Worm (Caenorhabditis elegans): ENCODE data around the gene F54D1.1.
"Not testable (repeated sequence)": the region's sequence is repeated elsewhere in the genome, so short reads cannot be mapped to it uniquely, and the experiment has no call there.

F54D1.1 gene

DNA sequence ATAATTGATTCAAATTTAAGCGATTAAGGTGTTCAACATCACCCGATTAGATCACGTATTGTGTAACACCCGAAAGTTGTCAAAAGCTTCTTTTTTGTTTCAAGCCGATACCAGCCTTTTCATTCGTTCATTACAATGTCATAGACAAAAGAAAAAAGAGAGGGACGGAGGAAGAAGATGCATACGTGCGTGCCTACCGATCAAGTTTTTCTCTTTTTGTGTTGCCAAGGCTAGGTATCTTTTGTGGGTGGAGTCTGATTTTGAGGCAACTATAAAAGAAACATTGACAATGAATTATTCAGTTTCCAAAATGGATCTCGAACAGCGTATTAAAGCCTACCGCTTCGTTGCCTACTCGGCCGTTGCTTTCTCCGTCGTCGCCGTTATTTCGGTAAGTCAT is 36.4 kb upstream of the F54D1.1 start, which contains the start of gene col-125:
Gene col-125, plus strand, starts transcription at position 301 of the 400 bp plus-strand sequence.
- peak; percentile 28 for TF ChIP-seq ama-1 (optimal IDR thresholded peaks at IDR 0.05)
- TF ChIP-seq hlh-11 (tag; optimal IDR thresholded peaks at IDR 0.05), result no peak
- peak; percentile 23 for TF ChIP-seq aha-1 (tag)

DNA sequence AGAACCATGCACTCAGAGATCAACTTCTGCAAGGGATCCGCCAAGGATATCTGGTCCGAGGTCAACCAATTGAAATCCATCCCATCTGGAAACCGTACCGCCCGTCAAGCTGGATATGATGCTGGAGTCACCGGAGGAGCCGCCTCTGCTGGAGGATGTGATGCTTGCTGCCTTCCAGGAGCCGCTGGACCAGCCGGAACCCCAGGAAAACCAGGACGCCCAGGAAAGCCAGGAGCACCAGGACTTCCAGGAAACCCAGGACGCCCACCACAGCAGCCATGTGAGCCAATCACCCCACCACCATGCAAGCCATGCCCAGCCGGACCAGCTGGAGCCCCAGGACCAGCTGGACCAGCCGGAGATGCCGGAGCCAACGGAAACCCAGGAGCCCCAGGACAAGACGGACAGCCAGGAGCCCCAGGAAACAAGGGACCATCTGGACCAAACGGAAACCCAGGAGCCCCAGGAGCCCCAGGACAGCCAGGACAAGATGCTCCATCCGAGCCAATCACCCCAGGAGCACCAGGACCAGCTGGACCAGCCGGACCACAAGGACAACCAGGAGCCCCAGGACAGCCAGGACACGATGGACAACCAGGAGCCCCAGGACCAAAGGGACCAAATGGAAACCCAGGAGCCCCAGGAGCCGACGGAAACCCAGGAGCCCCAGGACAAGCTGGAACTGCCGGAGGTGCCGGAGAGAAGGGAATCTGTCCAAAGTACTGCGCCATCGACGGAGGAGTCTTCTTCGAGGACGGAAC is 35.7 kb upstream of the F54D1.1 start:
- TF ChIP-seq egl-43 (GFP tag; IDR thresholded peaks at IDR 0.05) (peak; percentile 66; the same call in 1 of the 2 replicates), set-16 (GFP tag; IDR thresholded peaks at IDR 0.05) (peak; percentile 99), madf-5 (GFP tag; IDR thresholded peaks at IDR 0.05) (peak in 1 of 2 experiments; percentile 92; a peak in 2 of 4 replicates), snpc-1.2 (GFP tag; IDR thresholded peaks at IDR 0.05) (peak; percentile 31; the same call in 1 of the 2 replicates), T26A8.4 (GFP tag; IDR thresholded peaks at IDR 0.05) (peak; percentile 61; the same call in 1 of the 2 replicates), hlh-11 (tag; optimal IDR thresholded peaks at IDR 0.05) (peak; percentile 7), pha-4 (GFP tag; IDR thresholded peaks at IDR 0.05) (peak; percentile 22; the same call in 1 of the 2 replicates)
- not testable (repeated sequence) for TF ChIP-seq pha-4 (tag; optimal IDR thresholded peaks at IDR 0.05)

DNA sequence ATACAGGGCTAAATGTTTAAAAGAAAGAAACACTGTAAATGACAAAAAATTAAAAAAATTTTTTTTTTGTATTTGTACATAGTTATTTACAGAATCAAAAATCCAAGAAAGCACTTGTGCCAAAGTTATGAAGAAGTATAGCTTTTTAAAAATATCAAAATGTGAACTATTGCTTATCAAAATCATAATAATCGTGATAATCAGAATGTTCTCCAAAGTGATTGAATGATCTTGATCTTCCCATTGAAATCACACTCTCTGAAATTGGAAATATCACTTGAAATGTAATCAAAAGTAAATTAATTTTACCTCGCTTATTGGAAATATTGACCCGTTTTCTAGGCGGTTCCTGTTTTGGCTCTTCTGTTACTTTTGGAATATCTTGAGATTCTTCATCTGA is 35.1 kb upstream of the F54D1.1 start:
- TF ChIP-seq mep-1 (tag; optimal IDR thresholded peaks at IDR 0.05) (peak; percentile 55), Y105C5A.15 (GFP tag; IDR thresholded peaks at IDR 0.05) (no peak), aha-1 (tag) (peak; percentile 15), Y75B8A.6 (GFP tag; IDR thresholded peaks at IDR 0.05) (no peak), tag-97 (GFP tag; IDR thresholded peaks at IDR 0.05) (no peak)

DNA sequence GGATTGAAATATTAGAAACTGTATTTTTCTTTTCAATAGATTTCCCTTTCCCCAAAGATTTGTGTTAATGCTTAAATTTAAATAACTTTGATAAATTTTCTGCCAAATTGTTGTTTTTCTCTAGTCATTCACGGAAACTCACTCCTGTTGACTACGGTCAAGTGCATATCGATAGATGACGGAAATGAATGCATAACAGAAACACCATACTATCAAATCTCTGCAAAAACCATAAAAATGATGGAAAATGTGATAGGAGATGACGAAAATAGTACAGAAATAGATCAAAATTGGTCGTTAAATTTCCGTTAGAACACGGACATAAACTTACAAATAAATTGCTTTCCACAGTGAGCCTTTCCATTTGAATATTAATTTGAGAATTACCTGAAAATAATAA is 32.6 kb upstream of the F54D1.1 start:
- peak; percentile 80; the same call in 1 of the 2 replicates for TF ChIP-seq php-3 (GFP tag; IDR thresholded peaks at IDR 0.05)
- TF ChIP-seq daf-16 (GFP tag; optimal IDR thresholded peaks at IDR 0.05), result no peak
- peak; percentile 56 for TF ChIP-seq daf-16 (tag; optimal IDR thresholded peaks at IDR 0.05)
- no peak for TF ChIP-seq zip-2 (tag; optimal IDR thresholded peaks at IDR 0.05)

DNA sequence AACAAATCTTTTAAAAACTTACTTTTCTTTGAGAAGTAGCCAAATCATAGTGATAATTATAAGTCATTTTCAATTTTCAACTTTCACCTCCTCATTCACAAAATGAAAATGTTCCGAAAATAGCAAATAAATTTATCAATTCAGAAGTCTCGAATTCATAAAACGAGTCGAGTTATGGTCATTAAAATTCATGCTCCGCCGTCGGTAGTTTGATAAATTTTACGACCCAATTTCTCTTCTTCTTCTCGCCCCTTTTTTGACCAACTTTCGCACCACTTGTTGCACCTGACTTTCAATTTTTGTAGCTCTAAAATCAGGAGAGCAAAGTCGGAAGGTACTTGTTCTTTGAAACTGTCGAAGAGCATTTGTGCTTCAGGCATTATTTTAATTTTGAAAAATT is 31.6 kb upstream of the F54D1.1 start, which contains the start of gene best-7:
Gene best-7, minus strand, starts transcription at position 239 of the 400 bp plus-strand sequence.
- TF ChIP-seq T26A8.4 (GFP tag; IDR thresholded peaks at IDR 0.05) (no peak), php-3 (GFP tag; IDR thresholded peaks at IDR 0.05) (peak; percentile 79), dve-1 (tag; optimal IDR thresholded peaks at IDR 0.05; ENCODE audit: insufficient read depth) (peak; percentile 5), nhr-28 (tag; optimal IDR thresholded peaks at IDR 0.05) (peak; percentile 35), D1046.2 (GFP tag; IDR thresholded peaks at IDR 0.05) (no peak)

DNA sequence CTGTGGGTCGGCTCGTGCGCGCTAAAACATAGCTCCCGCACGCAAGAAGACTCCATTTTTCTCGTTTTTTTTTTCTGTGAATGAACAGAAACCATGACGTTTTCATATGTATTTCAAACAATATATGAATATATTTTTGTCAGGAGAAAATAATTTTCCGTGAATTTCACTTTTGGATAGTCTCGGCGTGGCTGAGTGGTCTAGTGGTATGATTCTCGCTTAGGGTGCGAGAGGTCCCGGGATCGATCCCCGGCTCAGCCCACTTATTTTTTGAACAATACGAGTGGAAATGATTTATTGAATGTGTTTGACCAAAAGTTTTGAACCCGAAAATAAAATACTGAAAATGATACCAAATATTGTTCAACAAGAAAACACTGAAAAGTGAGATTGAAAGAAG is 30.3 kb upstream of the F54D1.1 start:
- TF ChIP-seq zag-1 (tag; optimal IDR thresholded peaks at IDR 0.05) (no peak), nhr-102 (tag; optimal IDR thresholded peaks at IDR 0.05) (no peak), T20F7.1 (GFP tag; optimal IDR thresholded peaks at IDR 0.05) (no peak), pqm-1 (tag; optimal IDR thresholded peaks at IDR 0.05) (no peak), dve-1 (tag; optimal IDR thresholded peaks at IDR 0.05; ENCODE audit: insufficient read depth) (no peak), nhr-6 (tag; optimal IDR thresholded peaks at IDR 0.05) (no peak), nhr-76 (tag; optimal IDR thresholded peaks at IDR 0.05) (no peak), hmg-1.1 (GFP tag; IDR thresholded peaks at IDR 0.05) (no peak), T26A8.4 (GFP tag; IDR thresholded peaks at IDR 0.05) (no peak), php-3 (GFP tag; IDR thresholded peaks at IDR 0.05) (no peak)

DNA sequence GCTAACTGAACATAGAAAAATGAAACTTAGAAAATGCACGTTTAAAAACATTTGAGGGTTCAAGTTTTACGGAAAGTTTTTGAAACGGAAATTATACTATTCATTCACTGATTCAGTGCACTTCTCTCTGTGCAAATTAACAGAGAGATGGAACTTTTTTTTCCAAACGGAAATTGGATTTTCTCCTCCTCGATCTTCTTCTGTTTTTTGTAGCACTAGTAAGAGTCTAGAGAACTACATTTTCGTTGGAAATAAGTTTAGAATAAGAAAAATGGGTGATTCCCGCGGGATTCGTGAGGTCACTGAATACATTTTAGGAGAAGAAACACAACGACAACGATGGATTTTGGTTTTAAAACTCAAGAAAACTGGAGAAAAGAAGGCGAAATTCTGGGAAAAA is 25.9 kb upstream of the F54D1.1 start:
- no peak for TF ChIP-seq Y5F2A.4 (GFP tag; optimal IDR thresholded peaks at IDR 0.05)
- TF ChIP-seq fos-1 (tag; optimal IDR thresholded peaks at IDR 0.05), result no peak
- TF ChIP-seq hlh-11 (tag; optimal IDR thresholded peaks at IDR 0.05), result no peak
- no peak for TF ChIP-seq zfp-2 (tag; optimal IDR thresholded peaks at IDR 0.05)
- TF ChIP-seq ces-1 (GFP tag; optimal IDR thresholded peaks at IDR 0.05), result peak; percentile 70
- no peak for TF ChIP-seq F26F4.8 (GFP tag; conservative IDR thresholded peaks at IDR 0.05)
- no peak for TF ChIP-seq hif-1 (tag; optimal IDR thresholded peaks at IDR 0.05)
- TF ChIP-seq nhr-28 (tag; optimal IDR thresholded peaks at IDR 0.05), result no peak
- TF ChIP-seq tra-1 (GFP tag; IDR thresholded peaks at IDR 0.05), result no peak
- TF ChIP-seq fkh-10 (GFP tag; optimal IDR thresholded peaks at IDR 0.05), result peak; percentile 57
- TF ChIP-seq skn-1 (tag; optimal IDR thresholded peaks at IDR 0.05), result no peak

Measured in whole organism, L4 larva.